Fruit fly (Drosophila melanogaster): ENCODE measurements around the gene CheB38a.
A peak's percentile ranks its signal among the peaks of the same experiment; 100 is the strongest.

The CheB38a gene

DNA sequence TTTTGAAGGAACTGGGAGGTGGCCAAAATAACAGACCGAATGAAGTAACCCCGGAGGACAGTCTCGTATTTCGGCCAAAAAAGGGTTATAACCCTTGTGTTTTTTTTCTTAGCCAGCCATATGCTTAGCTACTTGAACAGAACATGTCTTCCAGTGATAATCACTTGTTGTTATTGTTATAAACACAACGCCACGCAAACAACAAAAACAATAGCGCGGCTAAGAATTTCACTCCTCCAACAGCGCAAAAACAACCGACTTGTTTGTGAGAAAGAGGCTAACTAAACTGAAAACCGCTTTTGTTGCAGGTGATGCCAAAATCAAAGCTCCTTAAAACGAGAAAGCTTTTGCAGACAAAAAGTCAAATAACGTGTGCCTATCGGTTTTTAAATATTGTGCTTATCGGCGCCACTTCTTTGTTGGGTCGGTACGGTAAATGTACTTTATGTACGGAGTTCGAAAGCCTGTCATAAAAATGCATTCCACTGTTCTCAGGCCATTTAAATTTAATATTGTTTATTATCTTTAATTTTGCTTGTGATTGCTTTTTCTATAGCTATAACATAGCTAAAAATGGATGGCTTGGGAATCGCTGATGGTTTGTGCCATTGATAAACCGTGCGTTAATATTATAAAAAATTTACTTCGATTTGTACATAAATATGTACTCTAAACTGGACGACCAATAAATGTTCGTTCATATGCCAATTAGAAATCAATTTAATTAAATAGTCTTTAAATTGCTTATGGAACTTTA is 21.4 kb downstream of the CheB38a start, which contains the start of gene vari:
vari (minus strand) TSS at position 285 of the 757 bp plus-strand sequence.
- TF ChIP-seq CG12155 (GFP tag; optimal IDR thresholded peaks at IDR 0.05) (no peak), kah (GFP tag; optimal IDR thresholded peaks at IDR 0.05) (no peak), CG14710 (tag; optimal IDR thresholded peaks at IDR 0.05) (no peak), CG10147 (GFP tag; optimal IDR thresholded peaks at IDR 0.05) (no peak), Sox100B (GFP tag; optimal IDR thresholded peaks at IDR 0.05) (no peak), CG12769 (tag; optimal IDR thresholded peaks at IDR 0.05) (peak; percentile 40), CG10366 (GFP tag; IDR thresholded peaks at IDR 0.05) (no peak), Dp (GFP tag; optimal IDR thresholded peaks at IDR 0.05) (peak; percentile 76), fd3F (GFP tag; optimal IDR thresholded peaks at IDR 0.05) (no peak), CHES-1-like (GFP tag; optimal IDR thresholded peaks at IDR 0.05) (no peak), CG2116 (GFP tag; optimal IDR thresholded peaks at IDR 0.05) (peak; percentile 60), CG8388 (GFP tag; optimal IDR thresholded peaks at IDR 0.05) (no peak), CG8765 (GFP tag; IDR thresholded peaks at IDR 0.05) (no peak), HLHmδ (GFP tag; optimal IDR thresholded peaks at IDR 0.05) (no peak), cas (GFP tag; IDR thresholded peaks at IDR 0.05) (no peak), Dll (GFP tag; IDR thresholded peaks at IDR 0.05; ENCODE audit: partially characterized antibody) (no peak), Bdp1 (GFP tag; optimal IDR thresholded peaks at IDR 0.05) (no peak), cg (GFP tag; optimal IDR thresholded peaks at IDR 0.05) (no peak), lov (optimal IDR thresholded peaks at IDR 0.05) (no peak), lov (GFP tag; IDR thresholded peaks at IDR 0.05) (no peak), ATbp (GFP tag; optimal IDR thresholded peaks at IDR 0.05) (no peak), CG1647 (GFP tag; optimal IDR thresholded peaks at IDR 0.05) (no peak), CG9876 (GFP tag; optimal IDR thresholded peaks at IDR 0.05) (no peak), sima (GFP tag; optimal IDR thresholded peaks at IDR 0.05) (no peak), CG5180 (GFP tag; optimal IDR thresholded peaks at IDR 0.05) (no peak), CG1792 (GFP tag; optimal IDR thresholded peaks at IDR 0.05) (no peak), CG7786 (GFP tag; optimal IDR thresholded peaks at IDR 0.05) (no peak), fd96Cb (tag; optimal IDR thresholded peaks at IDR 0.05) (no peak), chif (GFP tag; optimal IDR thresholded peaks at IDR 0.05) (no peak), dm (GFP tag; optimal IDR thresholded peaks at IDR 0.05) (no peak), Sry-δ (GFP tag; optimal IDR thresholded peaks at IDR 0.05) (no peak), luna (GFP tag; optimal IDR thresholded peaks at IDR 0.05) (no peak), Dbx (GFP tag; IDR thresholded peaks at IDR 0.05) (peak; percentile 40; the same call in 2 of the 3 replicates), CG9797 (GFP tag; optimal IDR thresholded peaks at IDR 0.05) (no peak), fu2 (GFP tag; optimal IDR thresholded peaks at IDR 0.05) (no peak), amos (GFP tag; IDR thresholded peaks at IDR 0.05; ENCODE audit: partially characterized antibody) (peak; percentile 19; the same call in 1 of the 2 replicates), CG15601 (tag; optimal IDR thresholded peaks at IDR 0.05) (no peak), CG30020 (tag; optimal IDR thresholded peaks at IDR 0.05) (no peak), CG11560 (tag; IDR thresholded peaks at IDR 0.05) (no peak), pho (GFP tag; optimal IDR thresholded peaks at IDR 0.05) (no peak), Xrp1 (GFP tag; IDR thresholded peaks at IDR 0.05) (no peak), CG13287 (GFP tag; IDR thresholded peaks at IDR 0.05; ENCODE audit: partially characterized antibody) (peak; percentile 22; the same call in 1 of the 2 replicates), B-H2 (GFP tag; optimal IDR thresholded peaks at IDR 0.05) (peak; percentile 55), dmrt11E (tag; optimal IDR thresholded peaks at IDR 0.05) (no peak), CoRest (tag; optimal IDR thresholded peaks at IDR 0.05) (no peak), Ets65A (GFP tag) (no peak), slp2 (GFP tag; optimal IDR thresholded peaks at IDR 0.05) (no peak), CG10274 (GFP tag; optimal IDR thresholded peaks at IDR 0.05) (no peak), ase (GFP tag; IDR thresholded peaks at IDR 0.05) (no peak), ato (GFP tag; IDR thresholded peaks at IDR 0.05; ENCODE audit: partially characterized antibody) (no peak)

All from whole organism, embryonic.